Worm (Caenorhabditis elegans): ENCODE results near the gene ZK354.6.
"Not testable (repeated sequence)": the region's sequence is repeated elsewhere in the genome, so short reads cannot be mapped to it uniquely, and the experiment has no call there.

The ZK354.6 gene

ce11 chrIV:5333484-5333883 is 36.1 kb upstream of the ZK354.6 start:
- no peak for TF ChIP-seq dmd-4 (tag; optimal IDR thresholded peaks at IDR 0.05; ENCODE audit: borderline replicate concordance)
- TF ChIP-seq elt-2 (tag; optimal IDR thresholded peaks at IDR 0.05) = peak; percentile 4

- TF ChIP-seq ceh-24 (tag; optimal IDR thresholded peaks at IDR 0.05) (no peak), lim-6 (tag; optimal IDR thresholded peaks at IDR 0.05) (no peak), C08G9.2 (tag; optimal IDR thresholded peaks at IDR 0.05) (no peak), ceh-2 (tag; optimal IDR thresholded peaks at IDR 0.05) (no peak), C38D4.7 (GFP tag; optimal IDR thresholded peaks at IDR 0.05) (no peak), F13H6.1 (tag; optimal IDR thresholded peaks at IDR 0.05) (no peak), nfya-1 (tag; optimal IDR thresholded peaks at IDR 0.05) (no peak), ama-1 (optimal IDR thresholded peaks at IDR 0.05) (no peak)
Observed at ce11 chrIV:5332178-5332577, 34.8 kb upstream of the ZK354.6 start, which contains the start of gene Y4C6B.3. Gene Y4C6B.3 (plus strand): TSS chrIV:5332478.

ce11 chrIV:5326144-5326543 is 28.8 kb upstream of the ZK354.6 start, which contains the start of gene Y4C6B.4:
Gene Y4C6B.4 (plus strand): TSS chrIV:5326444.
- TF ChIP-seq eyg-1 (tag; optimal IDR thresholded peaks at IDR 0.05) = no peak
- no peak for TF ChIP-seq ref-2 (tag; optimal IDR thresholded peaks at IDR 0.05)
- TF ChIP-seq npax-4 (tag; optimal IDR thresholded peaks at IDR 0.05) = no peak
- TF ChIP-seq pros-1 (tag; optimal IDR thresholded peaks at IDR 0.05) = no peak
- TF ChIP-seq hlh-13 (GFP tag; optimal IDR thresholded peaks at IDR 0.05) = no peak
- no peak for TF ChIP-seq ceh-19 (GFP tag; optimal IDR thresholded peaks at IDR 0.05)
- no peak for TF ChIP-seq ceh-14 (tag; optimal IDR thresholded peaks at IDR 0.05)
- no peak for TF ChIP-seq C08G9.2 (tag; optimal IDR thresholded peaks at IDR 0.05)
- TF ChIP-seq unc-55 (GFP tag; optimal IDR thresholded peaks at IDR 0.05) = no peak

ce11 chrIV:5318835-5319303 is 21.5 kb upstream of the ZK354.6 start, which contains the start of gene slc-46A:
Gene slc-46A (plus strand): TSS chrIV:5319253.
- no peak for TF ChIP-seq pag-3 (tag; optimal IDR thresholded peaks at IDR 0.05; ENCODE audit: borderline replicate concordance)
- no peak for TF ChIP-seq lim-6 (tag; optimal IDR thresholded peaks at IDR 0.05)
- no peak for TF ChIP-seq npax-4 (tag; optimal IDR thresholded peaks at IDR 0.05)
- no peak for TF ChIP-seq che-1 (tag; optimal IDR thresholded peaks at IDR 0.05)
- no peak for TF ChIP-seq ceh-24 (tag; optimal IDR thresholded peaks at IDR 0.05)
- no peak for TF ChIP-seq madf-2 (tag; optimal IDR thresholded peaks at IDR 0.05)
- no peak for TF ChIP-seq pros-1 (tag; optimal IDR thresholded peaks at IDR 0.05)
- TF ChIP-seq C38D4.7 (GFP tag; optimal IDR thresholded peaks at IDR 0.05) = no peak
- no peak for TF ChIP-seq ceh-14 (tag; optimal IDR thresholded peaks at IDR 0.05)
- TF ChIP-seq sox-2 (GFP tag; IDR thresholded peaks at IDR 0.05) = no peak
- no peak for TF ChIP-seq ceh-34 (tag; optimal IDR thresholded peaks at IDR 0.05)
- TF ChIP-seq elt-4 (tag; optimal IDR thresholded peaks at IDR 0.05) = no peak
- no peak for TF ChIP-seq nhr-11 (tag; optimal IDR thresholded peaks at IDR 0.05)
- TF ChIP-seq ztf-16 (tag; optimal IDR thresholded peaks at IDR 0.05) = no peak
- no peak for TF ChIP-seq ceh-9 (tag; optimal IDR thresholded peaks at IDR 0.05)
- TF ChIP-seq unc-3 (GFP tag; conservative IDR thresholded peaks at IDR 0.05) = no peak
- TF ChIP-seq unc-3 (tag; optimal IDR thresholded peaks at IDR 0.05) = no peak
- TF ChIP-seq unc-55 (GFP tag; optimal IDR thresholded peaks at IDR 0.05) = no peak

- TF ChIP-seq unc-55 (GFP tag; optimal IDR thresholded peaks at IDR 0.05) = no peak
- no peak for TF ChIP-seq ttx-3 (tag; optimal IDR thresholded peaks at IDR 0.05)
- no peak for TF ChIP-seq pag-3 (tag; optimal IDR thresholded peaks at IDR 0.05; ENCODE audit: borderline replicate concordance)
- TF ChIP-seq ama-1 (optimal IDR thresholded peaks at IDR 0.05) = no peak
Observed at ce11 chrIV:5317106-5317505, 19.8 kb upstream of the ZK354.6 start.

ce11 chrIV:5316223-5316622 is 18.9 kb upstream of the ZK354.6 start, which contains the start of gene msp-65:
Gene msp-65 (plus strand): TSS chrIV:5316523.
- not testable (repeated sequence) for TF ChIP-seq pros-1 (tag; optimal IDR thresholded peaks at IDR 0.05); odd-2 (tag; optimal IDR thresholded peaks at IDR 0.05); unc-55 (GFP tag; optimal IDR thresholded peaks at IDR 0.05)
